Worm (Caenorhabditis elegans) whole organism, L2 larva: Measurements from ENCODE around the gene ndnf-1.

Source experiments
- ama-1 ChIP-seq: fragments of 150-350 bp; optimal IDR thresholded peaks from 2 replicates; lab custom pipeline; 2018; ENCODE audit warnings: inconsistent platforms
- blmp-1 ChIP-seq: sonication (generic microtip); optimal IDR thresholded peaks from 2 replicates; lab custom pipeline; 2017; ENCODE audit warnings: missing genetic modification characterization, mild to moderate bottlenecking, missing compliant biosample characterization, antibody characterized with exemption, moderate library complexity; ENCODE audit not compliant: insufficient read depth
- ceh-16 ChIP-seq: fragments of 150-350 bp; optimal IDR thresholded peaks from 2 replicates; lab custom pipeline; 2014; ENCODE audit warnings: missing biosample characterization, missing genetic modification characterization
- unc-55 ChIP-seq: fragments of 150-350 bp; sonication (generic microtip); optimal IDR thresholded peaks from 3 replicates; lab custom pipeline; 2014; ENCODE audit warnings: missing biosample characterization, missing genetic modification reagents, missing genetic modification characterization

ce11 chrIV:3028842-3029241, at the start of gene ndnf-1:
- TF ChIP-seq unc-55 (GFP tag; lab: Kevin White, UChicago) (no peak), blmp-1 (tag; lab: Kevin White, UChicago) (no peak), ceh-16 (no peak), ama-1 (lab: Kevin White, UChicago) (no peak)
